Worm (Caenorhabditis elegans): ENCODE measurements around the gene sre-49.

Gene sre-49

DNA sequence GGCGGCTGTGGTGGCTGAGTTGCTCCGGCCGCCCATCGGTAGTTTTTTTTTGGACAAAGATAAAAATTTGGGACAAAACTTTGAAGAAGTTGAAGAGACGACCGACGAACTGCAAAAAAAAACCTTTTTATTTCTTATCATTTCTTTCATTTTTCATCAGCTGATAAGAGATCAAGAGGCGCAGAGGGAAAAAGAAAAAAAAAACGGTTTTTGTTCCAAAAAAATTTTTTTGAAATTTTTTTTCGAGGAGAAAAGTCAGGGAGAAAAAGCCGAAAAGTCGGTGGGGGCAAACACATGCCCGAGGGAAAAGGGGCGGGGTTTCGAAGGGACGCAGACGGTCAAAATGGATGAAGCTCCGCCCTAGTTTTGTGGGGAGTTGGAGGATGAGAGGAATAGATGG is 33.5 kb downstream of the sre-49 start, which contains the start of gene ras-1:
Gene ras-1 (minus strand): TSS at position 129 of the 400 bp plus-strand sequence.
- TF ChIP-seq pha-4 (tag; optimal IDR thresholded peaks at IDR 0.05), result no peak
- peak; percentile 22 for TF ChIP-seq elt-2 (tag; optimal IDR thresholded peaks at IDR 0.05)

DNA sequence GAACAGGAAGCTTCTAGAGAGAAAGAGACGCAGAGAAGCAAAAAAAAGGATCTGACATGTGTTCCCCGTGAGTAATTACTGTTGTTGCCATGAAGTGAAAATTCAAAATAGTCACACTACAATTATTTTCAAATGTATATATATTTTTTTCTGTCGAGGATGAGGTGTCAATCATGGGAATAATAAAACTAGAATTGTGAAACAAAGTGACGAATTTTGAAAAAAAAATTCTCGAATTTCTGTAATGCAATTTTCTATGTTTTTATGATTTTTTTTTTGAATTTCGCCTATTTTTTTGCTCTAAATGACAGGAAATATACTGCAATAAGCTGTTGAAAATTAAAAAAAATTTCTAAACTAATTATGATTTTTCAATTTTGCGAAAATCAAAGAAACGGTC is 34.5 kb downstream of the sre-49 start:
- no peak for TF ChIP-seq ceh-22 (tag; optimal IDR thresholded peaks at IDR 0.05)

DNA sequence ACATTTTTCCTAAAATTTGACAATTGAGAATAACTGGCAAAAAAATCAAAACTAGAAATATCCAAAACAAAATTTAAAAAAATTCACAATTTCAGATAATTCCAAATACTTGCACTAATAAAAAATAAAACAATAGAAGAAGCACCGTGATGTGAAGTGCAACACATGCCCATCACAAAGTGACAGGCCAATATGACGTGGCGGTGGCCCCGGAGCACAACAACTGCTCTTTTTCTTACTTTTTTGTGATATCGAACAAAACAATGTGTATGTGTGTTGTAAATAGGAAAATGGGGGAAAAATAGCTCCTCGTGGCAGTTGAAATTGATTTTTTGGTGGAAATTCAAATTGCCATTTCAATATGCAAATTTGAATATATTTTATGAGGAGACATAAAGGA is 35.2 kb downstream of the sre-49 start:
- no peak for TF ChIP-seq sox-4 (tag; optimal IDR thresholded peaks at IDR 0.05)
- no peak for TF ChIP-seq nhr-11 (tag; optimal IDR thresholded peaks at IDR 0.05)
- TF ChIP-seq sdc-2 (tag; optimal IDR thresholded peaks at IDR 0.05), result no peak
- no peak for TF ChIP-seq eyg-1 (tag; optimal IDR thresholded peaks at IDR 0.05)
- peak; percentile 96 for TF ChIP-seq unc-55 (GFP tag; optimal IDR thresholded peaks at IDR 0.05)

DNA sequence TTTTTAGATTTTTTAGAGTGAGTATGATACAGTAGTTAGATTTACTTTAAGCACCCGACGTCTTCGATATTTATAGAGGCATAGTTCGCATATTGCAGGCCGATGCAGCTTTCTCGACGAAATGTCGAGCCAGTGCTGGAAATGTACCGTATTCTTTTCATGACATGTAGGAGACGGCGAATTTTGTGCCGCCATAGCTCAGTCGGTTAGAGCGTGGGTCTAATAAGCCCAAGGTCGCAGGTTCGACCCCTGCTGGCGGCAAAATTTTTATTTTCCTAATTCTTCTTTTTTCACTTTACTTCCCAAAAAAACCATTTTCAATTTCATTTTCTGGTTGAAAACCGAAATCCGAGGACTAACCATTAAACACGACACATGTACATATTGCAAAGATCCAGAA is 43.6 kb downstream of the sre-49 start:
- TF ChIP-seq hlh-15 (tag; optimal IDR thresholded peaks at IDR 0.05), result no peak

DNA sequence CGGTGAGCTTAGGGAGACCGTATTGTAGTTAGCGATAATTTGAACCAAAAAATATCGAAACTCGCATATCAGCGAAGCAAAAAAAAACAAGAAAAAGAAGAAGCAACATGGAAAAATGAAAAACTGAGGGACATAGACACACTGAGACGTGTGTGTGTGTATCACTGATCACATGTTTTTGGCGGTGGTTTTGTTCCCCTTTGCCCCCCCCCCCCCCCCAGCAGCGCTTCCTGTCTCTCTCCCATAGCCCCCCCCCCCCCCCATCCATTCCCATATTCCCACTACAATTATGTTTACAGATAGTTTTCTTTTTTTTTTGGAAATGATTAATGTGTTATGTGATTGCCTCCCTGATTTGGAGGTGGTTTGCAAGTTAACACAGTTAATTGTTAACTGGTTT is 50.6 kb downstream of the sre-49 start:
- TF ChIP-seq lim-6 (tag; optimal IDR thresholded peaks at IDR 0.05), result no peak
- no peak for TF ChIP-seq ref-2 (tag; optimal IDR thresholded peaks at IDR 0.05)
- TF ChIP-seq pqm-1 (tag; optimal IDR thresholded peaks at IDR 0.05), result no peak
- TF ChIP-seq unc-86 (tag; optimal IDR thresholded peaks at IDR 0.05), result no peak
- TF ChIP-seq ceh-45 (GFP tag; IDR thresholded peaks at IDR 0.05), result no peak
- TF ChIP-seq che-1 (tag; optimal IDR thresholded peaks at IDR 0.05), result no peak
- TF ChIP-seq pros-1 (tag; optimal IDR thresholded peaks at IDR 0.05), result no peak
- TF ChIP-seq syd-9 (tag; optimal IDR thresholded peaks at IDR 0.05), result no peak
- no peak for TF ChIP-seq npax-4 (tag; optimal IDR thresholded peaks at IDR 0.05)
- TF ChIP-seq ceh-9 (tag; optimal IDR thresholded peaks at IDR 0.05), result no peak
- TF ChIP-seq fax-1 (tag; optimal IDR thresholded peaks at IDR 0.05), result no peak
- no peak for TF ChIP-seq F13H6.1 (tag; optimal IDR thresholded peaks at IDR 0.05)
- no peak for TF ChIP-seq mec-3 (tag; optimal IDR thresholded peaks at IDR 0.05; ENCODE audit: borderline replicate concordance)
- no peak for TF ChIP-seq ceh-22 (tag; optimal IDR thresholded peaks at IDR 0.05)
- no peak for TF ChIP-seq ceh-18 (tag; optimal IDR thresholded peaks at IDR 0.05)
- TF ChIP-seq dmd-4 (tag; optimal IDR thresholded peaks at IDR 0.05; ENCODE audit: borderline replicate concordance), result no peak
- no peak for TF ChIP-seq ceh-31 (tag; optimal IDR thresholded peaks at IDR 0.05)
- TF ChIP-seq ceh-24 (tag; optimal IDR thresholded peaks at IDR 0.05), result no peak
- TF ChIP-seq hlh-6 (tag; optimal IDR thresholded peaks at IDR 0.05), result no peak
